Fruit fly (Drosophila melanogaster) whole organism, embryonic: ENCODE data around the gene TTLL15.

Experiments
- CG10431 ChIP-seq: fragments of 200-800 bp; sonication (Bioruptor generic); optimal IDR thresholded peaks from 3 replicates; lab custom pipeline; 2018; ENCODE audit warnings: missing biosample characterization, mild to moderate bottlenecking, missing genetic modification characterization
- CG10979 ChIP-seq: fragments of 200-800 bp; sonication (Bioruptor generic); optimal IDR thresholded peaks from 2 replicates; lab custom pipeline; 2018; ENCODE audit warnings: missing biosample characterization, mild to moderate bottlenecking, missing genetic modification characterization, moderate library complexity
- CG13287 ChIP-seq: fragments of 200-800 bp; sonication (Bioruptor generic); IDR thresholded peaks from 2 replicates; pipeline ENCODE4 v1.3.6; 2022; ENCODE audit warnings: missing biosample characterization, missing genetic modification characterization; ENCODE audit not compliant: partially characterized antibody
- CG13775 ChIP-seq: fragments of 200-800 bp; sonication (Bioruptor generic); optimal IDR thresholded peaks from 3 replicates; lab custom pipeline; 2017; ENCODE audit warnings: missing biosample characterization, mild to moderate bottlenecking, missing genetic modification characterization
- CG14014 ChIP-seq: fragments of 200-800 bp; sonication (Bioruptor generic); IDR thresholded peaks from 2 replicates; pipeline ENCODE4 v1.3.6; 2022; ENCODE audit warnings: missing biosample characterization, missing genetic modification characterization
- CG14667 ChIP-seq: fragments of 200-800 bp; sonication (Bioruptor generic); IDR thresholded peaks from 2 replicates; pipeline ENCODE4 v1.3.6; 2022; ENCODE audit warnings: missing biosample characterization, missing genetic modification characterization
- CG16863 ChIP-seq: fragments of 200-800 bp; sonication (Bioruptor generic); optimal IDR thresholded peaks from 3 replicates; lab custom pipeline; 2016; ENCODE audit warnings: missing biosample characterization, missing genetic modification characterization
- CG17802 ChIP-seq: fragments of 200-800 bp; sonication (Bioruptor generic); optimal IDR thresholded peaks from 2 replicates; lab custom pipeline; 2018; ENCODE audit warnings: missing biosample characterization, mild to moderate bottlenecking, missing genetic modification characterization, moderate library complexity
- CG2129 ChIP-seq: fragments of 200-800 bp; sonication (Bioruptor generic); IDR thresholded peaks from 2 replicates; pipeline ENCODE4 v1.3.6; 2022; ENCODE audit warnings: missing biosample characterization, missing genetic modification characterization; ENCODE audit not compliant: partially characterized antibody
- CG30431 ChIP-seq: fragments of 200-800 bp; sonication (Bioruptor generic); optimal IDR thresholded peaks from 2 replicates; lab custom pipeline; 2017; ENCODE audit warnings: missing biosample characterization, missing genetic modification characterization
- CG31224 ChIP-seq: fragments of 200-800 bp; sonication (Bioruptor generic); IDR thresholded peaks from 2 replicates; pipeline ENCODE4 v1.3.6; 2022; ENCODE audit warnings: missing biosample characterization, missing genetic modification characterization
- CG3281 ChIP-seq: fragments of 200-800 bp; sonication (Bioruptor generic); optimal IDR thresholded peaks from 3 replicates; lab custom pipeline; 2017; ENCODE audit warnings: missing biosample characterization, mild to moderate bottlenecking, missing genetic modification characterization
- CG34376 ChIP-seq: fragments of 200-800 bp; sonication (Bioruptor generic); optimal IDR thresholded peaks from 2 replicates; lab custom pipeline; 2018; ENCODE audit warnings: missing biosample characterization, mild to moderate bottlenecking, missing genetic modification characterization
- CG42726 ChIP-seq: fragments of 200-800 bp; sonication (Bioruptor generic); IDR thresholded peaks from 2 replicates; pipeline ENCODE4 v1.3.6; 2022; ENCODE audit warnings: missing biosample characterization, missing genetic modification characterization; ENCODE audit not compliant: partially characterized antibody
- CG4328 ChIP-seq: fragments of 200-800 bp; sonication (Bioruptor generic); optimal IDR thresholded peaks from 3 replicates; lab custom pipeline; 2017; ENCODE audit warnings: missing biosample characterization, missing genetic modification reagents, missing genetic modification characterization
- CG43689 ChIP-seq: fragments of 200-800 bp; sonication (Bioruptor generic); IDR thresholded peaks from 2 replicates; pipeline ENCODE4 v1.3.6; 2022; ENCODE audit warnings: missing biosample characterization, missing genetic modification characterization
- CG6813 ChIP-seq: fragments of 200-800 bp; sonication (Bioruptor generic); optimal IDR thresholded peaks from 2 replicates; lab custom pipeline; 2017; ENCODE audit warnings: missing biosample characterization, missing genetic modification characterization, mild to moderate bottlenecking, moderate library complexity, missing genetic modification reagents
- CG7271 ChIP-seq: fragments of 200-800 bp; sonication (Bioruptor generic); optimal IDR thresholded peaks from 2 replicates; lab custom pipeline; 2018; ENCODE audit warnings: missing biosample characterization, mild to moderate bottlenecking, missing genetic modification characterization, moderate library complexity
- CG9817 ChIP-seq: fragments of 200-800 bp; sonication (Bioruptor generic); optimal IDR thresholded peaks from 2 replicates; lab custom pipeline; 2018; ENCODE audit warnings: missing biosample characterization, mild to moderate bottlenecking, missing genetic modification characterization, moderate library complexity
- CoRest ChIP-seq: fragments of 200-800 bp; sonication (Bioruptor generic); optimal IDR thresholded peaks from 3 replicates; lab custom pipeline; 2018; ENCODE audit warnings: missing biosample characterization, mild to moderate bottlenecking, missing genetic modification characterization, moderate library complexity
- Eip74EF ChIP-seq, 2 experiments: fragments of 200-800 bp in 1 of 2; fragments of >200 bp in 1 of 2; sonication (Bioruptor generic) in 1 of 2; optimal IDR thresholded peaks; 2 replicates each; lab custom pipeline; 2017 to 2019; ENCODE audit warnings: missing biosample characterization in 2 of 2, missing genetic modification characterization in 2 of 2, mild to moderate bottlenecking in 1 of 2, moderate library complexity in 1 of 2
- Gug ChIP-seq: fragments of 200-800 bp; sonication (Bioruptor generic); IDR thresholded peaks from 4 replicates; pipeline ENCODE4 v1.3.6; 2022; ENCODE audit warnings: missing biosample characterization, missing genetic modification characterization
- HHEX ChIP-seq: fragments of 200-800 bp; sonication (Bioruptor generic); optimal IDR thresholded peaks from 3 replicates; lab custom pipeline; 2017; ENCODE audit warnings: missing biosample characterization, mild to moderate bottlenecking, missing genetic modification characterization, missing genetic modification reagents
- HmgZ ChIP-seq: fragments of 200-800 bp; sonication (Bioruptor generic); optimal IDR thresholded peaks from 2 replicates; lab custom pipeline; 2018; ENCODE audit warnings: missing biosample characterization, mild to moderate bottlenecking, missing genetic modification characterization
- Hmx ChIP-seq: fragments of 200-800 bp; sonication (Bioruptor generic); optimal IDR thresholded peaks from 2 replicates; lab custom pipeline; 2016; ENCODE audit warnings: missing biosample characterization, missing genetic modification characterization
- MESR4 ChIP-seq: fragments of 200-800 bp; sonication (Bioruptor generic); optimal IDR thresholded peaks from 2 replicates; lab custom pipeline; 2018; ENCODE audit warnings: missing biosample characterization, mild to moderate bottlenecking, missing genetic modification characterization, moderate library complexity
- Stat92E ChIP-seq, 3 experiments: fragments of >200 bp in 2 of 3; fragments of 200-800 bp in 1 of 3; sonication (Bioruptor generic) in 1 of 3; optimal IDR thresholded peaks; 2 replicates each; lab custom pipeline; 2017 to 2019; ENCODE audit warnings: missing biosample characterization in 3 of 3, missing genetic modification characterization in 3 of 3, mild to moderate bottlenecking in 1 of 3, moderate library complexity in 1 of 3
- Tbp ChIP-seq: fragments of >200 bp; optimal IDR thresholded peaks from 2 replicates; lab custom pipeline; 2018; ENCODE audit warnings: missing biosample characterization, missing genetic modification characterization
- aop ChIP-seq: fragments of 200-800 bp; sonication (Bioruptor generic); IDR thresholded peaks from 2 replicates; pipeline ENCODE4 v1.3.6; 2022; ENCODE audit warnings: missing biosample characterization, missing genetic modification characterization
- cad ChIP-seq: fragments of >200 bp; optimal IDR thresholded peaks from 2 replicates; lab custom pipeline; 2017; ENCODE audit warnings: missing biosample characterization, missing genetic modification characterization
- cg ChIP-seq: fragments of 200-800 bp; sonication (Bioruptor generic); optimal IDR thresholded peaks from 3 replicates; lab custom pipeline; 2019; ENCODE audit warnings: missing biosample characterization, mild to moderate bottlenecking, missing genetic modification characterization, moderate library complexity
- crp ChIP-seq, 2 experiments: fragments of 200-800 bp; sonication (Bioruptor generic); optimal IDR thresholded peaks; 2 replicates in 1 of 2; 3 replicates in 1 of 2; lab custom pipeline; 2017; ENCODE audit warnings: missing biosample characterization in 2 of 2, missing genetic modification characterization in 2 of 2, mild to moderate bottlenecking in 1 of 2, moderate library complexity in 1 of 2
- cwo ChIP-seq: fragments of 200-800 bp; sonication (Bioruptor generic); optimal IDR thresholded peaks from 3 replicates; lab custom pipeline; 2017; ENCODE audit warnings: missing biosample characterization, missing genetic modification characterization, mild to moderate bottlenecking, moderate library complexity, missing genetic modification reagents
- dan ChIP-seq: fragments of 200-800 bp; sonication (Bioruptor generic); IDR thresholded peaks from 2 replicates; pipeline ENCODE4 v1.3.6; 2022; ENCODE audit warnings: missing biosample characterization, missing genetic modification characterization
- dysf ChIP-seq: fragments of 200-800 bp; sonication (Bioruptor generic); IDR thresholded peaks from 3 replicates; pipeline ENCODE4 v1.3.6; 2022; ENCODE audit warnings: missing biosample characterization, missing genetic modification characterization
- fd3F ChIP-seq: fragments of 200-800 bp; sonication (Bioruptor generic); optimal IDR thresholded peaks from 2 replicates; lab custom pipeline; 2018; ENCODE audit warnings: missing biosample characterization, mild to moderate bottlenecking, missing genetic modification characterization, moderate library complexity
- fd64A ChIP-seq: fragments of 200-800 bp; sonication (Bioruptor generic); optimal IDR thresholded peaks from 3 replicates; lab custom pipeline; 2018; ENCODE audit warnings: missing biosample characterization, mild to moderate bottlenecking, missing genetic modification characterization
- gfzf ChIP-seq: fragments of 200-800 bp; sonication (Bioruptor generic); optimal IDR thresholded peaks from 2 replicates; lab custom pipeline; 2016; ENCODE audit warnings: missing biosample characterization, mild to moderate bottlenecking, missing genetic modification characterization, moderate library complexity
- ham ChIP-seq: fragments of 200-800 bp; sonication (Bioruptor generic); IDR thresholded peaks from 2 replicates; pipeline ENCODE4 v1.3.6; 2022; ENCODE audit warnings: missing biosample characterization, missing genetic modification characterization
- ind ChIP-seq: fragments of 200-800 bp; sonication (Bioruptor generic); optimal IDR thresholded peaks from 3 replicates; lab custom pipeline; 2016; ENCODE audit warnings: missing biosample characterization, missing genetic modification characterization
- lmd ChIP-seq: fragments of 200-800 bp; sonication (Bioruptor generic); IDR thresholded peaks from 2 replicates; pipeline ENCODE4 v1.3.6; 2022; ENCODE audit warnings: missing biosample characterization, missing genetic modification characterization
- nerfin-1 ChIP-seq: fragments of 200-800 bp; sonication (Bioruptor generic); optimal IDR thresholded peaks from 3 replicates; lab custom pipeline; 2019; ENCODE audit warnings: missing biosample characterization, mild to moderate bottlenecking, missing genetic modification characterization, moderate library complexity
- pita ChIP-seq: fragments of 200-800 bp; sonication (Bioruptor generic); optimal IDR thresholded peaks from 2 replicates; lab custom pipeline; 2017; ENCODE audit warnings: missing biosample characterization, mild to moderate bottlenecking, missing genetic modification characterization
- prd ChIP-seq, 3 experiments: fragments of >200 bp in 2 of 3; fragments of 200-800 bp in 1 of 3; sonication (Bioruptor generic) in 1 of 3; optimal IDR thresholded peaks in 2 of 3; IDR thresholded peaks in 1 of 3; 2 replicates in 2 of 3; 3 replicates in 1 of 3; pipeline versions ENCODE4 v1.3.6 to Lab custom; 2017 to 2022; ENCODE audit warnings: missing biosample characterization in 1 of 3, missing genetic modification characterization in 1 of 3
- seq ChIP-seq: fragments of 200-800 bp; sonication (Bioruptor generic); IDR thresholded peaks from 2 replicates; pipeline ENCODE4 v1.3.6; 2022; ENCODE audit warnings: missing biosample characterization, missing genetic modification characterization
- sob ChIP-seq: fragments of 200-800 bp; sonication (Bioruptor generic); IDR thresholded peaks from 2 replicates; pipeline ENCODE4 v1.3.6; 2022; ENCODE audit warnings: missing biosample characterization, missing genetic modification characterization
- stwl ChIP-seq: fragments of 200-800 bp; sonication (Bioruptor generic); optimal IDR thresholded peaks from 3 replicates; lab custom pipeline; 2018; ENCODE audit warnings: missing biosample characterization, mild to moderate bottlenecking, missing genetic modification characterization, moderate library complexity
- trem ChIP-seq: fragments of 200-800 bp; optimal IDR thresholded peaks from 3 replicates; lab custom pipeline; 2019; ENCODE audit warnings: missing biosample characterization, mild to moderate bottlenecking, missing genetic modification characterization, moderate library complexity
- zen ChIP-seq: fragments of 200-800 bp; sonication (Bioruptor generic); optimal IDR thresholded peaks from 3 replicates; lab custom pipeline; 2018; ENCODE audit warnings: missing biosample characterization, mild to moderate bottlenecking, missing genetic modification characterization, moderate library complexity

Gene TTLL15

dm6 chr3R:10854243-10854874 lies 39.3 kb downstream of the TTLL15 start, which contains the start of the genes CG6567 and CG4511 (continued):
- no peak for TF ChIP-seq CG9817 (tag; lab: Kevin White, UChicago)
- no peak for TF ChIP-seq Eip74EF (GFP tag; optimal IDR thresholded peaks at IDR 0.05; lab: Kevin White, UChicago)
- TF ChIP-seq CG17802 (tag; lab: Kevin White, UChicago), result no peak
- TF ChIP-seq Stat92E (GFP tag; optimal IDR thresholded peaks at IDR 0.05; lab: Kevin White, UChicago), result no peak
- no peak for TF ChIP-seq CG4328 (GFP tag; lab: Kevin White, UChicago)
- TF ChIP-seq sob (GFP tag; lab: Robert Waterston, UW), result no peak
- TF ChIP-seq CG43689 (GFP tag; lab: Robert Waterston, UW), result no peak
- no peak for TF ChIP-seq CG31224
- no peak for TF ChIP-seq prd (optimal IDR thresholded peaks at IDR 0.05; lab: Kevin White, UChicago)
- TF ChIP-seq prd (GFP tag; IDR thresholded peaks at IDR 0.05; lab: Robert Waterston, UW), result no peak
- peak; percentile 36; the same call in 1 of the 2 replicates for TF ChIP-seq CG13287 (GFP tag; lab: Robert Waterston, UW)
- no peak for TF ChIP-seq dysf
- TF ChIP-seq zen (tag; lab: Kevin White, UChicago), result no peak
- TF ChIP-seq dan, result no peak
- no peak for TF ChIP-seq CG16863 (GFP tag; lab: Kevin White, UChicago)
- no peak for TF ChIP-seq lmd (GFP tag; lab: Robert Waterston, UW)
- no peak for TF ChIP-seq CG30431
- TF ChIP-seq CG6813 (GFP tag; lab: Kevin White, UChicago), result no peak
- TF ChIP-seq CG2129 (GFP tag; lab: Robert Waterston, UW), result no peak
- TF ChIP-seq cwo (GFP tag; lab: Kevin White, UChicago), result no peak
- peak; percentile 11 for TF ChIP-seq CoRest (tag; lab: Kevin White, UChicago)
- no peak for TF ChIP-seq CG14667 (GFP tag; lab: Robert Waterston, UW)
- no peak for TF ChIP-seq fd64A
- TF ChIP-seq Tbp (GFP tag; lab: Kevin White, UChicago), result no peak
- no peak for TF ChIP-seq CG42726 (GFP tag; lab: Robert Waterston, UW)
- peak; percentile 12 for TF ChIP-seq HmgZ (tag; lab: Kevin White, UChicago)
- no peak for TF ChIP-seq HHEX (GFP tag; lab: Kevin White, UChicago)
- peak; percentile 4 for TF ChIP-seq CG13775
- no peak for TF ChIP-seq aop (GFP tag; lab: Robert Waterston, UW)
- TF ChIP-seq ham, result no peak
- TF ChIP-seq CG34376 (GFP tag; lab: Kevin White, UChicago), result peak; percentile 6
- TF ChIP-seq cg (GFP tag; lab: Kevin White, UChicago), result peak; percentile 81
- no peak for TF ChIP-seq CG10979 (tag; lab: Kevin White, UChicago)
- no peak for TF ChIP-seq fd3F (GFP tag; lab: Kevin White, UChicago)
- TF ChIP-seq Gug, result no peak
- TF ChIP-seq ind (GFP tag; lab: Kevin White, UChicago), result no peak
- TF ChIP-seq CG14014 (GFP tag; lab: Robert Waterston, UW), result no peak
- TF ChIP-seq Hmx (GFP tag; lab: Kevin White, UChicago), result no peak
- TF ChIP-seq CG10431, result no peak

dm6 chr3R:10856618-10857017 lies 41.5 kb downstream of the TTLL15 start, which contains the start of gene CG4570:
Gene CG4570 (plus strand): TSS chr3R:10856807.
- TF ChIP-seq nerfin-1 (tag; lab: Kevin White, UChicago) (peak; percentile 83), crp (GFP tag; optimal IDR thresholded peaks at IDR 0.05; lab: Kevin White, UChicago) (peak in 1 of 2 experiments; percentile 76), cad (peak; percentile 62), stwl (tag; lab: Kevin White, UChicago) (peak; percentile 5), gfzf (peak; percentile 16), pita (GFP tag; lab: Kevin White, UChicago) (no peak), MESR4 (GFP tag; lab: Kevin White, UChicago) (peak; percentile 29), CG7271 (tag; lab: Kevin White, UChicago) (no peak), trem (tag; lab: Kevin White, UChicago) (peak; percentile 48), CG3281 (no peak), seq (GFP tag; lab: Robert Waterston, UW) (peak; percentile 14; the same call in 1 of the 2 replicates)
